Worm (Caenorhabditis elegans): ENCODE results near the gene F52E1.14.

Gene F52E1.14

ce11 chrV:8428585-8429414, 45.1 kb downstream of the F52E1.14 start:
- TF ChIP-seq blmp-1 (tag; optimal IDR thresholded peaks at IDR 0.05) (no peak), efl-3 (GFP tag; optimal IDR thresholded peaks at IDR 0.05) (no peak), pag-3 (tag; optimal IDR thresholded peaks at IDR 0.05; ENCODE audit: borderline replicate concordance, insufficient read depth) (no peak), ceh-8 (GFP tag; optimal IDR thresholded peaks at IDR 0.05) (no peak), nhr-90 (tag; optimal IDR thresholded peaks at IDR 0.05; ENCODE audit: poor library complexity) (no peak), mef-2 (tag; optimal IDR thresholded peaks at IDR 0.05) (no peak), ceh-90 (tag; optimal IDR thresholded peaks at IDR 0.05) (no peak), hlh-17 (GFP tag; optimal IDR thresholded peaks at IDR 0.05; ENCODE audit: borderline replicate concordance) (no peak), dpl-1 (GFP tag; optimal IDR thresholded peaks at IDR 0.05) (no peak), isw-1 (GFP tag; IDR thresholded peaks at IDR 0.05) (no peak; the same call in 1 of the 2 replicates), unc-98 (GFP tag; IDR thresholded peaks at IDR 0.05) (no peak), rnt-1 (tag; optimal IDR thresholded peaks at IDR 0.05) (peak; percentile 69), elt-2 (tag; optimal IDR thresholded peaks at IDR 0.05) (no peak), lir-3 (tag; optimal IDR thresholded peaks at IDR 0.05; ENCODE audit: poor library complexity) (no peak), tbx-2 (tag; optimal IDR thresholded peaks at IDR 0.05) (peak; percentile 22), nhr-85 (tag) (peak; percentile 53), nhr-76 (tag; optimal IDR thresholded peaks at IDR 0.05) (no peak), lsy-2 (tag; optimal IDR thresholded peaks at IDR 0.05) (peak; percentile 6 to 24), ceh-88 (GFP tag; IDR thresholded peaks at IDR 0.05) (no peak), nhr-20 (tag; optimal IDR thresholded peaks at IDR 0.05) (peak; percentile 3), alr-1 (tag; optimal IDR thresholded peaks at IDR 0.05; ENCODE audit: borderline replicate concordance) (no peak), mdl-1 (tag; optimal IDR thresholded peaks at IDR 0.05) (peak in 1 of 2 experiments; percentile 28), ceh-63 (GFP tag; optimal IDR thresholded peaks at IDR 0.05) (no peak), C16A3.4 (tag; optimal IDR thresholded peaks at IDR 0.05) (no peak), Y116A8C.19 (tag; optimal IDR thresholded peaks at IDR 0.05; ENCODE audit: borderline replicate concordance) (no peak), fkh-8 (tag; optimal IDR thresholded peaks at IDR 0.05) (no peak), lin-39 (tag; optimal IDR thresholded peaks at IDR 0.05) (no peak), skn-1 (tag; optimal IDR thresholded peaks at IDR 0.05) (no peak), nhr-237 (tag; optimal IDR thresholded peaks at IDR 0.05) (no peak), mep-1 (tag; optimal IDR thresholded peaks at IDR 0.05) (peak; percentile 53), grh-1 (GFP tag; IDR thresholded peaks at IDR 0.05) (no peak), nhr-12 (tag; optimal IDR thresholded peaks at IDR 0.05) (no peak), egl-27 (tag; optimal IDR thresholded peaks at IDR 0.05) (no peak), mab-9 (GFP tag; IDR thresholded peaks at IDR 0.05) (no peak), ama-1 (optimal IDR thresholded peaks at IDR 0.05) (no peak), nhr-77 (tag; optimal IDR thresholded peaks at IDR 0.05) (no peak), egl-13 (tag; optimal IDR thresholded peaks at IDR 0.05) (no peak), jun-1 (tag; optimal IDR thresholded peaks at IDR 0.05) (no peak), F16B12.6 (tag; optimal IDR thresholded peaks at IDR 0.05) (no peak), lin-35 (GFP tag; optimal IDR thresholded peaks at IDR 0.05) (peak in 1 of 2 experiments; percentile 11), aly-2 (tag; optimal IDR thresholded peaks at IDR 0.05) (no peak), nhr-28 (tag; optimal IDR thresholded peaks at IDR 0.05) (no peak), ceh-82 (tag; optimal IDR thresholded peaks at IDR 0.05) (peak in 2 of 3 experiments; percentile 12 to 34), unc-130 (tag; optimal IDR thresholded peaks at IDR 0.05) (peak; percentile 5), dsc-1 (tag; optimal IDR thresholded peaks at IDR 0.05) (peak; percentile 64), nhr-71 (tag; optimal IDR thresholded peaks at IDR 0.05) (peak; percentile 66), snu-23 (GFP tag; optimal IDR thresholded peaks at IDR 0.05) (peak; percentile 34), pax-3 (tag; optimal IDR thresholded peaks at IDR 0.05) (no peak), swsn-7 (tag; optimal IDR thresholded peaks at IDR 0.05) (peak; percentile 40), unc-86 (tag; optimal IDR thresholded peaks at IDR 0.05) (peak; percentile 28), xbp-1 (tag; optimal IDR thresholded peaks at IDR 0.05) (peak; percentile 10)
